Fruit fly (Drosophila melanogaster) S2 (cell line): ENCODE results near the gene rush.

Experiments
- CG8478 ChIP-seq: fragments of >200 bp; optimal IDR thresholded peaks from 2 replicates; lab custom pipeline; 2018
- CTCF ChIP-seq, 2 experiments: fragments of >200 bp; optimal IDR thresholded peaks; 2 replicates each; lab custom pipeline; 2018

- TF ChIP-seq CG8478 (lab: Kevin White, UChicago) (no peak), CTCF (optimal IDR thresholded peaks at IDR 0.05; lab: Kevin White, UChicago) (no peak)
These were observed 11.1 kb upstream of the rush start, which contains the start of gene CG14778 for dm6 chrX:1467382-1467592.
